Worm (Caenorhabditis elegans) whole organism, L1 larva: ENCODE measurements around the gene slcr-46.2.
"Not testable (repeated sequence)": the region's sequence is repeated elsewhere in the genome, so short reads cannot be mapped to it uniquely, and the experiment has no call there.

Source experiments
- C16A3.4 ChIP-seq: fragments of 150-350 bp; optimal IDR thresholded peaks from 2 replicates; lab custom pipeline; 2014; ENCODE audit warnings: missing biosample characterization, missing genetic modification characterization
- aha-1 ChIP-seq: fragments of 150-350 bp; optimal IDR thresholded peaks from 2 replicates; lab custom pipeline; 2014; ENCODE audit warnings: missing biosample characterization, missing genetic modification characterization
- ceh-63 ChIP-seq: fragments of 200-800 bp; sonication (Bioruptor generic); optimal IDR thresholded peaks from 2 replicates; lab custom pipeline; 2018; ENCODE audit warnings: mild to moderate bottlenecking, missing genetic modification characterization, missing compliant biosample characterization
- ceh-8 ChIP-seq: fragments of 200-800 bp; sonication (Bioruptor generic); optimal IDR thresholded peaks from 2 replicates; lab custom pipeline; 2018; ENCODE audit warnings: mild to moderate bottlenecking, missing genetic modification characterization, moderate library complexity, missing compliant biosample characterization
- ces-1 ChIP-seq: fragments of 150-350 bp; optimal IDR thresholded peaks from 2 replicates; lab custom pipeline; 2014; ENCODE audit warnings: missing biosample characterization, missing genetic modification reagents, missing genetic modification characterization
- dpl-1 ChIP-seq, 3 experiments: fragments of 150-350 bp in 2 of 3; sonication (generic microtip) in 1 of 3; optimal IDR thresholded peaks; 2 replicates each; lab custom pipeline; 2014 to 2017; ENCODE audit warnings: missing biosample characterization in 3 of 3, missing genetic modification characterization in 3 of 3, missing genetic modification reagents in 3 of 3
- efl-1 ChIP-seq, 4 experiments: fragments of 150-350 bp; optimal IDR thresholded peaks in 3 of 4; peaks in 1 of 4; 1 replicate in 1 of 4; 2 replicates in 3 of 4; lab custom pipeline; 2014; ENCODE audit warnings: missing biosample characterization in 2 of 4, missing genetic modification characterization in 2 of 4, missing genetic modification reagents in 2 of 4
- elt-2 ChIP-seq: sonication (generic microtip); optimal IDR thresholded peaks from 2 replicates; lab custom pipeline; 2016; ENCODE audit warnings: missing genetic modification characterization, mild to moderate bottlenecking, inconsistent platforms, missing compliant biosample characterization, missing genetic modification reagents
- fos-1 ChIP-seq: fragments of 150-350 bp; optimal IDR thresholded peaks from 2 replicates; lab custom pipeline; 2014; ENCODE audit warnings: missing biosample characterization, missing genetic modification characterization
- grh-1 ChIP-seq: fragments of 200-800 bp; sonication (Bioruptor generic); IDR thresholded peaks from 2 replicates; pipeline ENCODE4 v1.3.6; 2022; ENCODE audit warnings: missing genetic modification reagents, missing genetic modification characterization, missing compliant biosample characterization
- isw-1 ChIP-seq: fragments of 200-800 bp; sonication (Bioruptor generic); IDR thresholded peaks from 2 replicates; pipeline ENCODE4 v1.3.6; 2022; ENCODE audit warnings: missing genetic modification characterization, missing compliant biosample characterization
- lin-14 ChIP-seq: fragments of 200-800 bp; sonication (Bioruptor generic); optimal IDR thresholded peaks from 2 replicates; lab custom pipeline; 2018; ENCODE audit warnings: mild to moderate bottlenecking, missing genetic modification characterization, moderate library complexity, missing compliant biosample characterization
- lin-15B ChIP-seq: fragments of 150-350 bp; sonication (generic microtip); optimal IDR thresholded peaks from 3 replicates; lab custom pipeline; 2014; ENCODE audit warnings: missing biosample characterization, missing genetic modification characterization
- lin-35 ChIP-seq, 2 experiments: fragments of 150-350 bp; optimal IDR thresholded peaks; 2 replicates each; lab custom pipeline; 2014; ENCODE audit warnings: missing biosample characterization in 2 of 2, missing genetic modification characterization in 2 of 2, missing genetic modification reagents in 2 of 2
- lir-3 ChIP-seq: sonication (generic microtip); optimal IDR thresholded peaks from 2 replicates; lab custom pipeline; 2016; ENCODE audit warnings: mild to moderate bottlenecking, missing genetic modification characterization, moderate library complexity, missing compliant biosample characterization; ENCODE audit not compliant: poor library complexity
- mdl-1 ChIP-seq, 2 experiments: fragments of 150-350 bp; optimal IDR thresholded peaks; 2 replicates each; lab custom pipeline; 2014 to 2017; ENCODE audit warnings: missing biosample characterization in 2 of 2, missing genetic modification characterization in 2 of 2, inconsistent platforms in 1 of 2
- nhr-19 ChIP-seq: fragments of 200-800 bp; sonication (Bioruptor generic); conservative IDR thresholded peaks from 2 replicates; pipeline ENCODE4 v1.3.6; 2022; ENCODE audit warnings: missing genetic modification characterization, missing compliant biosample characterization
- nhr-77 ChIP-seq: fragments of 150-350 bp; optimal IDR thresholded peaks from 2 replicates; lab custom pipeline; 2014; ENCODE audit warnings: missing biosample characterization, missing genetic modification characterization
- nhr-85 ChIP-seq: sonication (generic microtip); peaks from one replicate; lab custom pipeline; 2016; ENCODE audit warnings: missing genetic modification characterization, inconsistent platforms, missing compliant biosample characterization
- pqm-1 ChIP-seq: sonication (generic microtip); optimal IDR thresholded peaks from 3 replicates; lab custom pipeline; 2017; ENCODE audit warnings: missing biosample characterization, missing genetic modification characterization
- rnt-1 ChIP-seq: sonication (generic microtip); optimal IDR thresholded peaks from 2 replicates; lab custom pipeline; 2016; ENCODE audit warnings: mild to moderate bottlenecking, missing genetic modification characterization, moderate library complexity, missing compliant biosample characterization
- skn-1 ChIP-seq: fragments of 150-350 bp; optimal IDR thresholded peaks from 2 replicates; lab custom pipeline; 2014; ENCODE audit warnings: missing biosample characterization, missing genetic modification characterization
- sox-4 ChIP-seq: sonication (generic microtip); optimal IDR thresholded peaks from 2 replicates; lab custom pipeline; 2016; ENCODE audit warnings: missing genetic modification characterization, missing compliant biosample characterization
- unc-86 ChIP-seq: sonication (generic microtip); optimal IDR thresholded peaks from 2 replicates; lab custom pipeline; 2016; ENCODE audit warnings: missing genetic modification characterization, missing compliant biosample characterization
- zip-4 ChIP-seq: fragments of 200-800 bp; sonication (Bioruptor generic); optimal IDR thresholded peaks from 2 replicates; lab custom pipeline; 2018; ENCODE audit warnings: mild to moderate bottlenecking, missing genetic modification characterization, moderate library complexity, missing compliant biosample characterization
- ztf-11 ChIP-seq, 2 experiments: sonication (generic microtip); optimal IDR thresholded peaks; 2 replicates each; lab custom pipeline; 2016 to 2017; ENCODE audit warnings: missing genetic modification characterization in 2 of 2, missing biosample characterization in 1 of 2, missing compliant biosample characterization in 1 of 2

slcr-46.2 gene

DNA sequence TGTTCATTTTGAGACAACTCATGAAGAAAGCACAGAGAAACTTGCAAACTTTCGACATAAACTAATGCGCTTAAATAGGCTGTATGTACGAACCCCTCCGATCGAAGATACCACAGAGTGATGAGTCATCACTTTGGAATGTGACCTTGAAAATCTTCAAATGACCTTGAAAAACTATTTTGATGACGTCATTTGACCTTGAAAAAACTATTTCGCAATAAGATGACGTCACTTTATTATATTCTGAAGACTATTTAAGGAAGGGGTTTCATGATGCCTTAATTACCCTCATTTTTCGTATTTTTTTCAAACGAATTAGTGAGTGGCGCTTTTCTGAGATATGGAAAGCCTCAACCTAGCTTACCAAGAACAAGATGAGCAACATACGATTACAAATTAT lies 31.2 kb upstream of the slcr-46.2 start, which contains the start of gene C25F9.2:
Gene C25F9.2 (plus strand): TSS at position 341 of the 400 bp plus-strand sequence.
- TF ChIP-seq lin-14 (GFP tag; lab: Kevin White, UChicago) (no peak), lir-3 (tag; lab: Kevin White, UChicago) (no peak), zip-4 (GFP tag; lab: Kevin White, UChicago) (peak; percentile 13)

DNA sequence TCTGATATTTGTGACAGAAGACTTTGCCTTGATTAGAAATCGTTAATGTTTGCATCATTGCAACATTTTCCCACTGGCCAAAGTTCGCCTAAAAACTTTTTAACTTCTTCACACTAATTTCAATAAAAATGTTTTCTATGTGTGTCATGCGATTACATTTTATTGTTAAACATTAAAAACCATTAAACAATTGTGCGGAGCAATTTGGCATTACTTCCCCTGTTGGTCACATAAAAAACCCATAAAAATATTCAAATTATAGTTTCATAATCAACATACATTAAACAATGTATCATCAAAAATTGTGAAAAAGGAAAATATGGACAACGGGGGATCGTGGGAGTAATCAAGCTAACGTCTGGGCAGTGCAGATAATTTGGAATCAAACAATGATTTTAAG lies 29.4 kb upstream of the slcr-46.2 start:
- peak; percentile 48 for TF ChIP-seq elt-2 (tag; lab: Kevin White, UChicago)
- TF ChIP-seq efl-1 (optimal IDR thresholded peaks at IDR 0.05; lab: Kevin White, UChicago): not testable (repeated sequence)
- peak in 1 of 2 experiments; percentile 44 for TF ChIP-seq efl-1 (GFP tag; optimal IDR thresholded peaks at IDR 0.05 in 1 of 2; lab: Kevin White, UChicago)
- TF ChIP-seq, all 84 proteins: peak for 2; not testable (repeated sequence) for 82

DNA sequence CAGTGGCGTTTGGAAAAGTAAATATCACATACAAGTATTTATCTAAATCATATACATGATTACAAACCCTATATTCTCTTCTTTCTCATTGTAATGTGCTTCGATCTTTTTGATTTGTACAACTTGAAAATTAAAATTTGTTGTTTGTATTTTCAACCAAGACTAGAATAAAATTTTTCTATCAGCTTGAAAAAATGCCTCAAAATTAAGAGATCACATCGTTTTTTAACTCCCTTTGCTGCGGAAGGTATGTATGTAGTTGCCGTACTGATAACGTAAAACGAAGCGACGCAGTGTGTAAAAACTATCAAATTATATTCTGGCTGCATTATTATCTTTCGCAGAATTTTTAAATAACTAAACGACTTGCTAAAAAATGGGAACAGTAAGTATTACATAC lies 27.9 kb upstream of the slcr-46.2 start, which contains the start of gene C25F9.15:
Gene C25F9.15 (plus strand): TSS at position 301 of the 400 bp plus-strand sequence.
- TF ChIP-seq ztf-11 (tag; optimal IDR thresholded peaks at IDR 0.05; lab: Kevin White, UChicago): no peak
- TF ChIP-seq elt-2 (tag; lab: Kevin White, UChicago): peak; percentile 27

DNA sequence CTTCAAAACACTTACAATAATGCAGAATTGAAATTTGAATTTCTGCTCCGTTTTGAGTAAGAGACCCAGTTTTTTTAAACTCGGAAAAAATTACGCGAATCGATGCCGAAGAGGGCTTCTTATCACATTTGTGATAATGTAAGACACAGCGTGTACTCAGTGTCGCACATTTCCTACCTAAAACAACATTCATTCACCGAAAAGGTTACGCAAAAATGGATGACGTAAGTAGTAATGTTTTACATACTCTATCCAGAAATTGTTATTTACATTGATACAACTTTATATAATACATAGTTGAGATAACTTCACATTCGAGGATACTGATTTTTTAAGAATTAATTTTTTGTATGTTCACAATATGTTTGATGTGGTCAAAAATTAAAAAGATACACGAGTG lies 26.5 kb upstream of the slcr-46.2 start, which contains the start of the genes C25F9.4 and C25F9.9:
Gene C25F9.4 (minus strand): TSS at position 101 of the 400 bp plus-strand sequence.
Gene C25F9.9 (plus strand): TSS at position 137 of the 400 bp plus-strand sequence.
- TF ChIP-seq lin-15B (tag; lab: Kevin White, UChicago) (no peak), nhr-85 (tag; lab: Kevin White, UChicago) (peak; percentile 33)
- TF ChIP-seq, all 84 proteins: peak for 1

DNA sequence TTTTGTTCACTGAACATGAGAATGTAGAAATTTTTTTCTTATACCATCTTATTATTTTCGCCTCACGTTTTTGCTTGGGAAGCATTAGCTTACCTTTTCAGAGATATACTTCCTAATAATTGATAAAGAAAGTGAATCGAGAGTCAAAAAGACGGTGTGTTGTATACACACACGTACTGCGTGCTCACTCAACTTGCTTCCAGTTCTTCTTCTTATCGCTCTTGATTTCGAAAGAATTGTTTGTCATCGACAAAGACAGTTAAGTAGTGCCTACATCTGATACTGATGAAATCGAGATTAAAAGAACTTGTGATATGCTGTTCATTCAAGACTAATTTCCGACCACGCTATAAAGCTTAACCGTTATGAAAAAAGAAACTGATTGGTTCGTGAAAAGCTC lies 20.7 kb upstream of the slcr-46.2 start, which contains the start of gene C25F9.5:
Gene C25F9.5 (minus strand): TSS at position 195 of the 400 bp plus-strand sequence.
- TF ChIP-seq nhr-19 (GFP tag; lab: Robert Waterston, UW): no peak
- TF ChIP-seq ceh-63 (GFP tag; lab: Kevin White, UChicago): no peak
- TF ChIP-seq nhr-85 (tag; lab: Kevin White, UChicago): no peak
- no peak for TF ChIP-seq isw-1 (GFP tag; lab: Robert Waterston, UW)
- peak; percentile 69 for TF ChIP-seq elt-2 (tag; lab: Kevin White, UChicago)
- TF ChIP-seq ceh-8 (GFP tag; lab: Kevin White, UChicago): no peak
- no peak for TF ChIP-seq rnt-1 (tag; lab: Kevin White, UChicago)
- TF ChIP-seq sox-4 (tag; lab: Kevin White, UChicago): no peak
- peak in 1 of 2 experiments; percentile 26 for TF ChIP-seq lin-35 (GFP tag; optimal IDR thresholded peaks at IDR 0.05; lab: Kevin White, UChicago)
- TF ChIP-seq ces-1: no peak

DNA sequence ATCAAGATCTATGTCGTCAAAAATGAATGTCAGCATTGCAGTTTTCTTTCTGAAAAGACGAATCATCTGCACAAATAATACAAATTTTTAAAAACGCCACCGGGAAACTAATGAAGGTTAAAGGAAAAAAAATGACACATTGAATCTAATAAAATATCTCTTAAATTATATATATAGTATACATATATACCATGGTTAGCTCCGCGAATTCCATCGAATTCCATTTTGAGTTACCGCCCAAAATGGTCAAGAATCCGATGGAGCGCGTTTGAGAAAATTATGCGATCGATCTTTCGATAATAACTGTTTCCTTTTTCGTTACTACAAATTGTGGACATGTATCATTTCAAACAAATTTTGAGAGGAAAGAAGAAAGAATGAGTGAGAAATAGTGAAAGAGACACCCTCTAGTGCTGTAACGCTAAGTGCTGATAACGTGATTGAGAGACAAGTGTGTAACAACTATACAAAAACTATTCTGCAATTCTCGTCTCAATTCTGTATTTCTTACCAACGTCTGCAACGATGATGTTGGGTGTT lies 15.4 kb upstream of the slcr-46.2 start, which contains the start of the genes C25F9.6 and C25F9.10:
Gene C25F9.6 (minus strand): TSS at position 51 of the 540 bp plus-strand sequence.
Gene C25F9.10 (plus strand): TSS at position 454 of the 540 bp plus-strand sequence.
- TF ChIP-seq aha-1: no peak
- TF ChIP-seq ceh-63 (GFP tag; lab: Kevin White, UChicago): no peak
- no peak for TF ChIP-seq pqm-1 (tag; lab: Kevin White, UChicago)
- TF ChIP-seq lin-35 (GFP tag; optimal IDR thresholded peaks at IDR 0.05; lab: Kevin White, UChicago): peak in 1 of 2 experiments; percentile 72
- no peak for TF ChIP-seq mdl-1 (tag; optimal IDR thresholded peaks at IDR 0.05; lab: Kevin White, UChicago)
- no peak for TF ChIP-seq fos-1
- TF ChIP-seq C16A3.4 (tag; lab: Kevin White, UChicago): no peak
- no peak for TF ChIP-seq zip-4 (GFP tag; lab: Kevin White, UChicago)
- TF ChIP-seq grh-1: no peak
- no peak for TF ChIP-seq efl-1 (optimal IDR thresholded peaks at IDR 0.05; lab: Kevin White, UChicago)
- peak in 1 of 2 experiments; percentile 97 for TF ChIP-seq efl-1 (GFP tag; optimal IDR thresholded peaks at IDR 0.05 in 1 of 2; lab: Kevin White, UChicago)
- TF ChIP-seq elt-2 (tag; lab: Kevin White, UChicago): peak; percentile 15
- TF ChIP-seq dpl-1 (GFP tag; optimal IDR thresholded peaks at IDR 0.05; lab: Kevin White, UChicago): peak in 1 of 3 experiments; percentile 35

DNA sequence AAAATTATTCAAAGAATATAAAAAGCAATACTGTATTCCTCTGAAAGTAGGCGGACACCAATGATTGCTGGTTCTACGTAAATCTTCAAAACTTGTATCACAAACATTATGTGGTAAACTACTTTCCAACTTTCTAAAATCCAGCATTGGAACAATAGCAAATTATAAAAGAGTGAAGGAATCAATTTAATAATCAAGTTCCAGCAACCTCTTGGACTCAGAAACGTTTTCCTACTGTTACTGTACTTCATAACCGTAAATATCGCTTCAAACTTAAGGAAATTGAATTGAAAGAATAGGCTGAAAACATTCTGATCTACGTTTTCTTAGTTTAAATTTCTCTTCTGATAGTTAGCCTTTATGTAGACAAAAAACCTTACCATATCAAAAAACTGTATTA lies 13.7 kb upstream of the slcr-46.2 start:
- TF ChIP-seq unc-86 (tag; lab: Kevin White, UChicago) (no peak), nhr-77 (tag; lab: Kevin White, UChicago) (no peak), efl-1 (optimal IDR thresholded peaks at IDR 0.05; lab: Kevin White, UChicago) (no peak), efl-1 (GFP tag; optimal IDR thresholded peaks at IDR 0.05 in 1 of 2; lab: Kevin White, UChicago) (peak in 1 of 2 experiments; percentile 68), skn-1 (tag; lab: Kevin White, UChicago) (no peak), lin-15B (tag; lab: Kevin White, UChicago) (no peak)
